Fruit fly (Drosophila melanogaster) whole organism, embryonic: ENCODE results near the gene CG4393.

ENCODE experiments used
- Abd-B ChIP-seq: fragments of 200-800 bp; sonication (Bioruptor generic); optimal IDR thresholded peaks from 2 replicates; lab custom pipeline; 2018; ENCODE audit warnings: missing biosample characterization, mild to moderate bottlenecking, missing genetic modification characterization, moderate library complexity
- Adf1 ChIP-seq: fragments of 200-800 bp; sonication (Bioruptor generic); IDR thresholded peaks from 2 replicates; pipeline ENCODE4 v1.3.6; 2022; ENCODE audit warnings: missing biosample characterization, missing genetic modification characterization
- Asciz ChIP-seq: fragments of 200-800 bp; sonication (Bioruptor generic); optimal IDR thresholded peaks from 2 replicates; lab custom pipeline; 2017; ENCODE audit warnings: missing biosample characterization, mild to moderate bottlenecking, missing genetic modification characterization, missing genetic modification reagents
- B-H2 ChIP-seq: fragments of 200-800 bp; sonication (Bioruptor generic); optimal IDR thresholded peaks from 2 replicates; lab custom pipeline; 2018; ENCODE audit warnings: missing biosample characterization, mild to moderate bottlenecking, missing genetic modification characterization
- CG11696 ChIP-seq: fragments of 200-800 bp; sonication (Bioruptor generic); IDR thresholded peaks from 2 replicates; pipeline ENCODE4 v1.3.6; 2022; ENCODE audit warnings: missing biosample characterization, missing genetic modification characterization
- CG12219 ChIP-seq: fragments of 200-800 bp; sonication (Bioruptor generic); optimal IDR thresholded peaks from 3 replicates; lab custom pipeline; 2018; ENCODE audit warnings: missing biosample characterization, mild to moderate bottlenecking, missing genetic modification characterization
- CG14014 ChIP-seq: fragments of 200-800 bp; sonication (Bioruptor generic); IDR thresholded peaks from 2 replicates; pipeline ENCODE4 v1.3.6; 2022; ENCODE audit warnings: missing biosample characterization, missing genetic modification characterization
- CG14667 ChIP-seq: fragments of 200-800 bp; sonication (Bioruptor generic); IDR thresholded peaks from 2 replicates; pipeline ENCODE4 v1.3.6; 2022; ENCODE audit warnings: missing biosample characterization, missing genetic modification characterization
- CG1603 ChIP-seq: fragments of 200-800 bp; sonication (Bioruptor generic); optimal IDR thresholded peaks from 2 replicates; lab custom pipeline; 2019; ENCODE audit warnings: missing biosample characterization, mild to moderate bottlenecking, missing genetic modification characterization, moderate library complexity
- CG17829 ChIP-seq: fragments of 200-800 bp; optimal IDR thresholded peaks from 2 replicates; lab custom pipeline; 2019; ENCODE audit warnings: missing biosample characterization, mild to moderate bottlenecking, missing genetic modification characterization, moderate library complexity
- CG1832 ChIP-seq: fragments of 200-800 bp; sonication (Bioruptor generic); optimal IDR thresholded peaks from 2 replicates; lab custom pipeline; 2017; ENCODE audit warnings: missing biosample characterization, mild to moderate bottlenecking, missing genetic modification characterization, inconsistent platforms
- CG18599 ChIP-seq: fragments of 200-800 bp; sonication (Bioruptor generic); optimal IDR thresholded peaks from 3 replicates; lab custom pipeline; 2017; ENCODE audit warnings: missing biosample characterization, missing genetic modification characterization, mild to moderate bottlenecking, moderate library complexity, missing genetic modification reagents
- CG2678 ChIP-seq: fragments of 200-800 bp; sonication (Bioruptor generic); optimal IDR thresholded peaks from 3 replicates; lab custom pipeline; 2019; ENCODE audit warnings: missing biosample characterization, mild to moderate bottlenecking, missing genetic modification characterization, moderate library complexity
- CG30403 ChIP-seq: fragments of 200-800 bp; sonication (Bioruptor generic); optimal IDR thresholded peaks from 3 replicates; lab custom pipeline; 2016; ENCODE audit warnings: missing biosample characterization, missing genetic modification characterization
- CG30431 ChIP-seq: fragments of 200-800 bp; sonication (Bioruptor generic); optimal IDR thresholded peaks from 2 replicates; lab custom pipeline; 2017; ENCODE audit warnings: missing biosample characterization, missing genetic modification characterization
- CG32532 ChIP-seq: fragments of 200-800 bp; sonication (Bioruptor generic); IDR thresholded peaks from 2 replicates; pipeline ENCODE4 v1.3.6; 2022; ENCODE audit warnings: missing biosample characterization, missing genetic modification characterization
- CG3726 ChIP-seq: fragments of 200-800 bp; sonication (Bioruptor generic); IDR thresholded peaks from 3 replicates; pipeline ENCODE4, ENCODE4 v1.3.6; 2022; ENCODE audit warnings: missing biosample characterization, missing genetic modification characterization
- CG6254 ChIP-seq: fragments of 200-800 bp; sonication (Bioruptor generic); optimal IDR thresholded peaks from 3 replicates; lab custom pipeline; 2017; ENCODE audit warnings: mild to moderate bottlenecking, missing biosample characterization, missing genetic modification reagents, missing genetic modification characterization
- CG6854 ChIP-seq: fragments of 200-800 bp; sonication (Bioruptor generic); optimal IDR thresholded peaks from 3 replicates; lab custom pipeline; 2017; ENCODE audit warnings: missing biosample characterization, mild to moderate bottlenecking, missing genetic modification characterization
- CkIIα-i1 ChIP-seq: fragments of 200-800 bp; sonication (Bioruptor generic); IDR thresholded peaks from 2 replicates; pipeline ENCODE4 v1.3.6; 2022; ENCODE audit warnings: missing biosample characterization, missing genetic modification characterization
- Dbx ChIP-seq: fragments of 200-800 bp; sonication (Bioruptor generic); IDR thresholded peaks from 3 replicates; pipeline ENCODE4 v1.3.6; 2022; ENCODE audit warnings: missing biosample characterization, missing genetic modification characterization
- Dfd ChIP-seq, 2 experiments: fragments of >200 bp; optimal IDR thresholded peaks; 2 replicates each; lab custom pipeline; 2017; ENCODE audit warnings: missing biosample characterization in 2 of 2, missing genetic modification characterization in 2 of 2
- Ets97D ChIP-seq: fragments of 200-800 bp; sonication (Bioruptor generic); optimal IDR thresholded peaks from 3 replicates; lab custom pipeline; 2016; ENCODE audit warnings: missing biosample characterization, missing genetic modification characterization
- Gug ChIP-seq: fragments of 200-800 bp; sonication (Bioruptor generic); IDR thresholded peaks from 4 replicates; pipeline ENCODE4 v1.3.6; 2022; ENCODE audit warnings: missing biosample characterization, missing genetic modification characterization
- Kr ChIP-seq: fragments of 200-800 bp; sonication (Bioruptor generic); optimal IDR thresholded peaks from 2 replicates; lab custom pipeline; 2017; ENCODE audit warnings: missing biosample characterization, mild to moderate bottlenecking, missing genetic modification characterization
- Lim3 ChIP-seq: fragments of 200-800 bp; sonication (Bioruptor generic); IDR thresholded peaks from 2 replicates; pipeline ENCODE4 v1.3.6; 2022; ENCODE audit warnings: missing biosample characterization, missing genetic modification characterization
- MTF-1 ChIP-seq: fragments of 200-800 bp; sonication (Bioruptor generic); optimal IDR thresholded peaks from 2 replicates; lab custom pipeline; 2018; ENCODE audit warnings: missing biosample characterization, mild to moderate bottlenecking, missing genetic modification characterization, borderline replicate concordance
- Mes4 ChIP-seq: fragments of 200-800 bp; sonication (Bioruptor generic); optimal IDR thresholded peaks from 2 replicates; lab custom pipeline; 2016; ENCODE audit warnings: missing biosample characterization, missing genetic modification characterization
- NC2α ChIP-seq: fragments of 200-800 bp; sonication (Bioruptor generic); optimal IDR thresholded peaks from 2 replicates; lab custom pipeline; 2016; ENCODE audit warnings: missing biosample characterization, missing genetic modification characterization
- NC2β ChIP-seq: fragments of 200-800 bp; sonication (Bioruptor generic); optimal IDR thresholded peaks from 2 replicates; lab custom pipeline; 2016; ENCODE audit warnings: missing biosample characterization, missing genetic modification characterization
- Six4 ChIP-seq: fragments of 200-800 bp; sonication (Bioruptor generic); optimal IDR thresholded peaks from 2 replicates; lab custom pipeline; 2016; ENCODE audit warnings: missing biosample characterization, missing genetic modification characterization
- ab ChIP-seq: fragments of 200-800 bp; sonication (Bioruptor generic); optimal IDR thresholded peaks from 2 replicates; lab custom pipeline; 2016; ENCODE audit warnings: missing biosample characterization, missing genetic modification characterization
- ase ChIP-seq: fragments of 200-800 bp; sonication (Bioruptor generic); IDR thresholded peaks from 3 replicates; pipeline ENCODE4 v1.3.6; 2022; ENCODE audit warnings: missing biosample characterization, missing genetic modification characterization
- bigmax ChIP-seq: fragments of 200-800 bp; sonication (Bioruptor generic); optimal IDR thresholded peaks from 2 replicates; lab custom pipeline; 2018; ENCODE audit warnings: missing biosample characterization, mild to moderate bottlenecking, missing genetic modification characterization
- chif ChIP-seq, 2 experiments: fragments of 200-800 bp; sonication (Bioruptor generic); optimal IDR thresholded peaks; 3 replicates each; lab custom pipeline; 2016; ENCODE audit warnings: missing biosample characterization in 2 of 2, missing genetic modification characterization in 2 of 2
- chn ChIP-seq: fragments of 200-800 bp; sonication (Bioruptor generic); optimal IDR thresholded peaks from 2 replicates; lab custom pipeline; 2016; ENCODE audit warnings: missing biosample characterization, missing genetic modification characterization
- cwo ChIP-seq: fragments of 200-800 bp; sonication (Bioruptor generic); optimal IDR thresholded peaks from 3 replicates; lab custom pipeline; 2017; ENCODE audit warnings: missing biosample characterization, missing genetic modification characterization, mild to moderate bottlenecking, moderate library complexity, missing genetic modification reagents
- dmrt11E ChIP-seq: fragments of 200-800 bp; sonication (Bioruptor generic); optimal IDR thresholded peaks from 3 replicates; lab custom pipeline; 2018; ENCODE audit warnings: missing biosample characterization, mild to moderate bottlenecking, missing genetic modification characterization, moderate library complexity
- fd102C ChIP-seq: fragments of 200-800 bp; sonication (Bioruptor generic); optimal IDR thresholded peaks from 2 replicates; lab custom pipeline; 2018; ENCODE audit warnings: missing biosample characterization, mild to moderate bottlenecking, missing genetic modification characterization, moderate library complexity
- gem ChIP-seq: fragments of 200-800 bp; sonication (Bioruptor generic); optimal IDR thresholded peaks from 2 replicates; lab custom pipeline; 2019; ENCODE audit warnings: missing biosample characterization, mild to moderate bottlenecking, missing genetic modification characterization, moderate library complexity
- h ChIP-seq: fragments of >200 bp; optimal IDR thresholded peaks from 2 replicates; lab custom pipeline; 2017
- ind ChIP-seq: fragments of 200-800 bp; sonication (Bioruptor generic); optimal IDR thresholded peaks from 3 replicates; lab custom pipeline; 2016; ENCODE audit warnings: missing biosample characterization, missing genetic modification characterization
- lab ChIP-seq: fragments of 200-800 bp; sonication (Bioruptor generic); optimal IDR thresholded peaks from 3 replicates; lab custom pipeline; 2017; ENCODE audit warnings: missing biosample characterization, missing genetic modification characterization, mild to moderate bottlenecking, moderate library complexity, missing genetic modification reagents
- mld ChIP-seq: fragments of 200-800 bp; sonication (Bioruptor generic); IDR thresholded peaks from 3 replicates; pipeline ENCODE4 v1.3.6; 2022; ENCODE audit warnings: missing biosample characterization, missing genetic modification characterization; ENCODE audit not compliant: partially characterized antibody
- nerfin-2 ChIP-seq: fragments of 200-800 bp; sonication (Bioruptor generic); IDR thresholded peaks from 2 replicates; pipeline ENCODE4 v1.3.6; 2022; ENCODE audit warnings: missing biosample characterization, missing genetic modification characterization; ENCODE audit not compliant: partially characterized antibody
- pros ChIP-seq: fragments of 200-800 bp; sonication (Bioruptor generic); optimal IDR thresholded peaks from 3 replicates; lab custom pipeline; 2019; ENCODE audit warnings: missing biosample characterization, mild to moderate bottlenecking, missing genetic modification characterization, moderate library complexity
- pzg ChIP-seq: fragments of 200-800 bp; sonication (Bioruptor generic); optimal IDR thresholded peaks from 3 replicates; lab custom pipeline; 2018; ENCODE audit warnings: missing biosample characterization, mild to moderate bottlenecking, missing genetic modification characterization, moderate library complexity
- sima ChIP-seq: fragments of 200-800 bp; sonication (Bioruptor generic); optimal IDR thresholded peaks from 2 replicates; lab custom pipeline; 2016; ENCODE audit warnings: missing biosample characterization, missing genetic modification characterization
- zfh1 ChIP-seq: fragments of 200-800 bp; sonication (Bioruptor generic); IDR thresholded peaks from 3 replicates; pipeline ENCODE4 v1.3.6; 2022; ENCODE audit warnings: missing biosample characterization, missing genetic modification characterization

The CG4393 gene

DNA sequence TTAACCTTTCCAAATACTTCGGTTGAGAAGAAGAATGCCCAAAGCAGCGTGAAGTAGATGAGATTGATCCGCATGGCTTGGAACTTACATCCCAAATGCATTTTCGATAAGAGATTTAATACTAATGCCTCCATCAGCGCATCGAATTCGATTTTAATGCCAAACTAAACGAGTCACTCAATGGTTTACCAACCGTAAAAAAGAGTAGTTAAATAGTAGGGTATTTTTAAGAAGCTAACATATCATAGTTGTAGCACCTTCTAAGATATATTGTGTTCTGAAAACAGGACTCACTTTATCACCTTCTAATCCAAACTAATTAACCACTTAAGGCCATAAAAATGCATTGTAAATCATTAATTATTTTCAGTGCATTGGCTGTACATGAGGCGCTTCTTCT is 4.2 kb upstream of the CG4393 start, which contains the start of gene CG31515:
Gene CG31515, minus strand, starts transcription at position 101 of the 400 bp plus-strand sequence.
- TF ChIP-seq Mes4 (GFP tag; lab: Kevin White, UChicago): no peak
- TF ChIP-seq CG1832 (GFP tag; lab: Kevin White, UChicago): no peak
- no peak for TF ChIP-seq mld (GFP tag; lab: Robert Waterston, UW)

DNA sequence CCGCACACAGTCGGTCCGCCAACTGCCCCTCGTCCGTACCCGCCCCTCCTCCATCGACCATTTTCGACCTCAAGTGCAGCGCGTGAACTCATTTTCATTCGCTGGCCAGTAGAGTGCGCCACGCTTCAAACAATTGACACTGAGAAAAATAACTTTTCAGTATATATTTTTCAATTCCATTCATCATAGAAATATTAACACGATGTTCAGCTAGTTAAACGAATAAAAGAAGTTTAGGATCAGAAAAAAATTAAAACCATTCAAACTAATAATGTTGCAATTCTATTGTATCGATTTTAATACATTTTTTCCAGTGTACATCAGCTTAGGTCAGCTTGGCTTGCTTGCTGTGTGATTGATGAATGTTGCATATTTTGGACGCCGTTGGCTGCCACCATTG is 2.3 kb upstream of the CG4393 start:
- no peak for TF ChIP-seq CkIIα-i1 (GFP tag; lab: Robert Waterston, UW)
- TF ChIP-seq zfh1 (GFP tag; lab: Robert Waterston, UW): peak; percentile 17; the same call in 1 of the 3 replicates
- TF ChIP-seq CG2678 (tag; lab: Kevin White, UChicago): peak; percentile 55
- TF ChIP-seq Dfd (GFP tag; optimal IDR thresholded peaks at IDR 0.05; lab: Kevin White, UChicago): no peak
- no peak for TF ChIP-seq CG14014 (GFP tag; lab: Robert Waterston, UW)
- TF ChIP-seq chn (GFP tag; lab: Kevin White, UChicago): peak; percentile 17
- TF ChIP-seq Ets97D: no peak
- no peak for TF ChIP-seq CG6854 (GFP tag; lab: Kevin White, UChicago)
- no peak for TF ChIP-seq B-H2
- TF ChIP-seq sima (GFP tag; lab: Kevin White, UChicago): no peak
- no peak for TF ChIP-seq Dbx (GFP tag; lab: Robert Waterston, UW)
- TF ChIP-seq Lim3 (GFP tag; lab: Robert Waterston, UW): no peak
- no peak for TF ChIP-seq cwo
- no peak for TF ChIP-seq CG11696 (GFP tag; lab: Robert Waterston, UW)
- TF ChIP-seq NC2β (GFP tag; lab: Kevin White, UChicago): no peak
- TF ChIP-seq CG12219 (GFP tag; lab: Kevin White, UChicago): peak; percentile 42
- peak; percentile 8 for TF ChIP-seq CG17829 (tag; lab: Kevin White, UChicago)
- no peak for TF ChIP-seq CG14667
- no peak for TF ChIP-seq h (lab: Kevin White, UChicago)
- TF ChIP-seq Abd-B (GFP tag; lab: Kevin White, UChicago): peak; percentile 6
- peak; percentile 43; the same call in 1 of the 3 replicates for TF ChIP-seq ase (GFP tag; lab: Robert Waterston, UW)
- TF ChIP-seq NC2α (GFP tag; lab: Kevin White, UChicago): no peak
- TF ChIP-seq pzg (GFP tag; lab: Kevin White, UChicago): no peak
- TF ChIP-seq Asciz (GFP tag; lab: Kevin White, UChicago): peak; percentile 66
- TF ChIP-seq pros (GFP tag; lab: Kevin White, UChicago): no peak
- peak; percentile 54 for TF ChIP-seq CG30403
- TF ChIP-seq CG3726: no peak
- TF ChIP-seq ab (GFP tag; lab: Kevin White, UChicago): no peak
- no peak for TF ChIP-seq Adf1 (GFP tag; lab: Robert Waterston, UW)
- TF ChIP-seq MTF-1 (GFP tag; lab: Kevin White, UChicago): no peak
- TF ChIP-seq Kr (GFP tag; lab: Kevin White, UChicago): no peak
- TF ChIP-seq CG30431: peak; percentile 2
- no peak for TF ChIP-seq Six4 (GFP tag; lab: Kevin White, UChicago)
- no peak for TF ChIP-seq Gug (GFP tag; lab: Robert Waterston, UW)
- TF ChIP-seq gem: peak; percentile 79
- TF ChIP-seq CG32532 (GFP tag; lab: Robert Waterston, UW): no peak
- TF ChIP-seq fd102C: no peak
- peak; percentile 19 for TF ChIP-seq ind
- TF ChIP-seq CG6254 (GFP tag; lab: Kevin White, UChicago): peak; percentile 28
- TF ChIP-seq lab (GFP tag; lab: Kevin White, UChicago): peak; percentile 23
- TF ChIP-seq chif (GFP tag; optimal IDR thresholded peaks at IDR 0.05; lab: Kevin White, UChicago): peak in 1 of 2 experiments; percentile 50
- peak; percentile 80 for TF ChIP-seq CG1603 (tag; lab: Kevin White, UChicago)
- TF ChIP-seq CG18599 (GFP tag; lab: Kevin White, UChicago): peak; percentile 3
- no peak for TF ChIP-seq bigmax
- TF ChIP-seq nerfin-2: no peak
- TF ChIP-seq dmrt11E: peak; percentile 53
